Fruit fly (Drosophila melanogaster) whole organism, prepupa: Measurements from ENCODE around the gene CG33098.

Source experiments
- Blimp-1 ChIP-seq: fragments of 200-800 bp; sonication (Bioruptor generic); optimal IDR thresholded peaks from 3 replicates; lab custom pipeline; 2017; ENCODE audit warnings: missing biosample characterization, missing genetic modification characterization, mild to moderate bottlenecking, moderate library complexity, missing genetic modification reagents
- CG10631 ChIP-seq: fragments of 200-800 bp; sonication (Bioruptor generic); optimal IDR thresholded peaks from 2 replicates; lab custom pipeline; 2016; ENCODE audit warnings: missing biosample characterization, missing genetic modification characterization
- CG11294 ChIP-seq: fragments of 200-800 bp; sonication (Bioruptor generic); IDR thresholded peaks from 2 replicates; pipeline ENCODE4 v1.3.6; 2022; ENCODE audit warnings: missing biosample characterization, missing genetic modification characterization
- CG16779 ChIP-seq: fragments of 200-800 bp; sonication (Bioruptor generic); optimal IDR thresholded peaks from 3 replicates; lab custom pipeline; 2017; ENCODE audit warnings: missing biosample characterization, mild to moderate bottlenecking, missing genetic modification characterization
- CG3032 ChIP-seq: fragments of 200-800 bp; optimal IDR thresholded peaks from 2 replicates; lab custom pipeline; 2019; ENCODE audit warnings: missing biosample characterization, mild to moderate bottlenecking, missing genetic modification characterization, moderate library complexity
- CG34406 ChIP-seq: fragments of 200-800 bp; sonication (Bioruptor generic); optimal IDR thresholded peaks from 3 replicates; lab custom pipeline; 2016; ENCODE audit warnings: missing biosample characterization, missing genetic modification characterization
- CG4318 ChIP-seq: fragments of 200-800 bp; sonication (Bioruptor generic); optimal IDR thresholded peaks from 3 replicates; lab custom pipeline; 2017; ENCODE audit warnings: missing biosample characterization, mild to moderate bottlenecking, missing genetic modification characterization
- CG7368 ChIP-seq: fragments of 200-800 bp; sonication (Bioruptor generic); optimal IDR thresholded peaks from 3 replicates; lab custom pipeline; 2016; ENCODE audit warnings: missing biosample characterization, missing genetic modification characterization
- Eip75B ChIP-seq: fragments of 200-800 bp; sonication (Bioruptor generic); optimal IDR thresholded peaks from 3 replicates; lab custom pipeline; 2016; ENCODE audit warnings: missing biosample characterization, missing genetic modification characterization
- Hr39 ChIP-seq: fragments of 200-800 bp; sonication (Bioruptor generic); optimal IDR thresholded peaks from 2 replicates; lab custom pipeline; 2016; ENCODE audit warnings: missing biosample characterization, missing genetic modification characterization
- dac ChIP-seq: fragments of 200-800 bp; sonication (Bioruptor generic); optimal IDR thresholded peaks from 2 replicates; lab custom pipeline; 2017; ENCODE audit warnings: missing biosample characterization, mild to moderate bottlenecking, missing genetic modification characterization
- topi ChIP-seq: fragments of 200-800 bp; sonication (Bioruptor generic); optimal IDR thresholded peaks from 3 replicates; lab custom pipeline; 2016; ENCODE audit warnings: missing biosample characterization, missing genetic modification characterization

dm6 chr3R:12373800-12374199 is 13.2 kb upstream of the CG33098 start, which contains the start of gene GstD4:
- TF ChIP-seq CG34406 (GFP tag; lab: Kevin White, UChicago) (no peak), Hr39 (GFP tag; lab: Kevin White, UChicago) (no peak), Blimp-1 (GFP tag; lab: Kevin White, UChicago) (no peak), CG3032 (tag; lab: Kevin White, UChicago) (no peak), CG10631 (no peak), CG4318 (GFP tag; lab: Kevin White, UChicago) (no peak), CG16779 (no peak), topi (GFP tag; lab: Kevin White, UChicago) (no peak), CG7368 (GFP tag; lab: Kevin White, UChicago) (no peak), dac (no peak), Eip75B (GFP tag; lab: Kevin White, UChicago) (no peak), CG11294 (no peak)
